Worm (Caenorhabditis elegans): ENCODE data around the gene elt-7.

ce11 chrV:4791569-4791968, 21.1 kb downstream of the elt-7 start, which contains the start of gene R02F11.11:
- TF ChIP-seq ztf-11 (tag; optimal IDR thresholded peaks at IDR 0.05) (no peak), hlh-30 (tag; optimal IDR thresholded peaks at IDR 0.05; ENCODE audit: insufficient read depth) (no peak), lin-15B (tag; optimal IDR thresholded peaks at IDR 0.05) (no peak), egl-43 (GFP tag; IDR thresholded peaks at IDR 0.05) (no peak)

Data from whole organism, L4 larva.